Fruit fly (Drosophila melanogaster) whole organism, adult: Measurements from ENCODE around the gene CG6441.

Experiments
- CG14711 ChIP-seq: fragments of 200-800 bp; sonication (Bioruptor generic); optimal IDR thresholded peaks from 2 replicates; lab custom pipeline; 2018; ENCODE audit warnings: missing biosample characterization, mild to moderate bottlenecking, missing genetic modification characterization, moderate library complexity
- CG7045 ChIP-seq: fragments of 200-800 bp; sonication (Bioruptor generic); optimal IDR thresholded peaks from 2 replicates; lab custom pipeline; 2017; ENCODE audit warnings: missing biosample characterization, mild to moderate bottlenecking, missing genetic modification characterization
- Mnt ChIP-seq: fragments of 200-800 bp; sonication (Bioruptor generic); optimal IDR thresholded peaks from 2 replicates; lab custom pipeline; 2016; ENCODE audit warnings: missing biosample characterization, mild to moderate bottlenecking, missing genetic modification characterization
- bab1 ChIP-seq: fragments of 200-800 bp; sonication (Bioruptor generic); optimal IDR thresholded peaks from 3 replicates; lab custom pipeline; 2019; ENCODE audit warnings: missing biosample characterization, mild to moderate bottlenecking, missing genetic modification characterization, moderate library complexity
- ovo ChIP-seq: fragments of 200-800 bp; sonication (Bioruptor generic); optimal IDR thresholded peaks from 2 replicates; lab custom pipeline; 2016; ENCODE audit warnings: missing biosample characterization, missing genetic modification characterization
- tj ChIP-seq: fragments of 200-800 bp; sonication (Bioruptor generic); optimal IDR thresholded peaks from 3 replicates; lab custom pipeline; 2017; ENCODE audit warnings: missing biosample characterization, mild to moderate bottlenecking, missing genetic modification characterization, moderate library complexity

- TF ChIP-seq ovo (GFP tag; lab: Kevin White, UChicago), result no peak
- no peak for TF ChIP-seq Mnt (GFP tag; lab: Kevin White, UChicago)
- TF ChIP-seq CG7045 (GFP tag; lab: Kevin White, UChicago), result no peak
- TF ChIP-seq tj, result no peak
- TF ChIP-seq CG14711, result no peak
- no peak for TF ChIP-seq bab1 (GFP tag; lab: Kevin White, UChicago)
These were observed 31.6 kb upstream of the CG6441 start for dm6 chr2L:7442929-7443328.
